Fruit fly (Drosophila melanogaster): ENCODE measurements around the gene Pyroxd1.

The Pyroxd1 gene

dm6 chr2L:20098194-20098593 is 7.0 kb downstream of the Pyroxd1 start (continued):
- TF ChIP-seq CG34224 (GFP tag; IDR thresholded peaks at IDR 0.05; ENCODE audit: partially characterized antibody): 0 out of 3 replicates have a peak, but pooled peaks have one; percentile 1
- 0 out of 2 replicates have a peak, but pooled peaks have one; percentile 20 for TF ChIP-seq amos (GFP tag; IDR thresholded peaks at IDR 0.05; ENCODE audit: partially characterized antibody)
- TF ChIP-seq CG7745 (tag; optimal IDR thresholded peaks at IDR 0.05): no peak
- TF ChIP-seq lilli (GFP tag; optimal IDR thresholded peaks at IDR 0.05): peak; percentile 4
- peak; percentile 46; the same call in 1 of the 2 replicates for TF ChIP-seq Rfx (GFP tag; IDR thresholded peaks at IDR 0.05)
- TF ChIP-seq crol (GFP tag; IDR thresholded peaks at IDR 0.05): no peak
- no peak for TF ChIP-seq pros (GFP tag; optimal IDR thresholded peaks at IDR 0.05)
- TF ChIP-seq CG9932 (GFP tag; IDR thresholded peaks at IDR 0.05): peak; percentile 43
- 0 out of 3 replicates have a peak, but pooled peaks have one; percentile 30 for TF ChIP-seq CG11456 (GFP tag; IDR thresholded peaks at IDR 0.05)
- 0 out of 2 replicates have a peak, but pooled peaks have one; percentile 7 for TF ChIP-seq CG6272 (GFP tag; IDR thresholded peaks at IDR 0.05)
- peak; percentile 9 for TF ChIP-seq CG11504 (tag; optimal IDR thresholded peaks at IDR 0.05)
- no peak for TF ChIP-seq HLHmδ (GFP tag; optimal IDR thresholded peaks at IDR 0.05)
- TF ChIP-seq CG10959 (GFP tag; IDR thresholded peaks at IDR 0.05): no peak
- no peak for TF ChIP-seq sna (GFP tag; IDR thresholded peaks at IDR 0.05; ENCODE audit: partially characterized antibody)
- TF ChIP-seq CTCF (GFP tag; optimal IDR thresholded peaks at IDR 0.05): peak; percentile 38

- TF ChIP-seq CG11696 (GFP tag; IDR thresholded peaks at IDR 0.05) (no peak), ERR (GFP tag; optimal IDR thresholded peaks at IDR 0.05) (no peak), Mrtf (GFP tag; IDR thresholded peaks at IDR 0.05) (no peak), CG1832 (GFP tag; optimal IDR thresholded peaks at IDR 0.05) (no peak), CG4707 (GFP tag; optimal IDR thresholded peaks at IDR 0.05) (no peak), Antp (GFP tag; optimal IDR thresholded peaks at IDR 0.05) (no peak), CG5245 (GFP tag; optimal IDR thresholded peaks at IDR 0.05) (no peak), Awh (GFP tag; IDR thresholded peaks at IDR 0.05) (no peak), CG30403 (GFP tag; optimal IDR thresholded peaks at IDR 0.05) (no peak), CG6854 (GFP tag; optimal IDR thresholded peaks at IDR 0.05) (no peak), bab2 (GFP tag; optimal IDR thresholded peaks at IDR 0.05) (no peak), p53 (GFP tag; optimal IDR thresholded peaks at IDR 0.05) (no peak), chinmo (GFP tag; IDR thresholded peaks at IDR 0.05; ENCODE audit: partially characterized antibody) (no peak)
Observed at dm6 chr2L:20104050-20104449, 12.8 kb downstream of the Pyroxd1 start, which contains the start of gene CG13970. Gene CG13970 (minus strand): TSS chr2L:20104150.

- TF ChIP-seq wdn (GFP tag; IDR thresholded peaks at IDR 0.05) (no peak), sens (GFP tag) (peak; percentile 62), zen2 (GFP tag; IDR thresholded peaks at IDR 0.05; ENCODE audit: partially characterized antibody) (no peak), crp (GFP tag; optimal IDR thresholded peaks at IDR 0.05) (no peak), vvl (GFP tag; IDR thresholded peaks at IDR 0.05) (no peak), crol (GFP tag; IDR thresholded peaks at IDR 0.05) (no peak), CG1024 (GFP tag; IDR thresholded peaks at IDR 0.05) (no peak), Dfd (GFP tag; optimal IDR thresholded peaks at IDR 0.05) (no peak), CG30020 (tag; optimal IDR thresholded peaks at IDR 0.05) (no peak), CG43689 (GFP tag; IDR thresholded peaks at IDR 0.05) (no peak), bowl (GFP tag; IDR thresholded peaks at IDR 0.05) (no peak), lov (optimal IDR thresholded peaks at IDR 0.05) (no peak), lov (GFP tag; IDR thresholded peaks at IDR 0.05) (no peak), CG32772 (GFP tag; IDR thresholded peaks at IDR 0.05) (no peak), stwl (tag; optimal IDR thresholded peaks at IDR 0.05) (peak; percentile 78), fd64A (GFP tag; optimal IDR thresholded peaks at IDR 0.05) (no peak), CG15514 (GFP tag; optimal IDR thresholded peaks at IDR 0.05) (peak; percentile 34), CTCF (GFP tag; optimal IDR thresholded peaks at IDR 0.05) (peak; percentile 39), Hand (GFP tag; optimal IDR thresholded peaks at IDR 0.05) (no peak), CG13287 (GFP tag; IDR thresholded peaks at IDR 0.05; ENCODE audit: partially characterized antibody) (peak; percentile 19; the same call in 1 of the 2 replicates), CG1233 (GFP tag; optimal IDR thresholded peaks at IDR 0.05) (no peak), fd96Cb (tag; optimal IDR thresholded peaks at IDR 0.05) (no peak), C15 (GFP tag; IDR thresholded peaks at IDR 0.05) (no peak), gfzf (GFP tag; optimal IDR thresholded peaks at IDR 0.05) (peak; percentile 61)
Observed at dm6 chr2L:20104526-20104925, 13.3 kb downstream of the Pyroxd1 start.
